Worm (Caenorhabditis elegans): Measurements from ENCODE around the gene nmur-3.

Gene nmur-3

DNA sequence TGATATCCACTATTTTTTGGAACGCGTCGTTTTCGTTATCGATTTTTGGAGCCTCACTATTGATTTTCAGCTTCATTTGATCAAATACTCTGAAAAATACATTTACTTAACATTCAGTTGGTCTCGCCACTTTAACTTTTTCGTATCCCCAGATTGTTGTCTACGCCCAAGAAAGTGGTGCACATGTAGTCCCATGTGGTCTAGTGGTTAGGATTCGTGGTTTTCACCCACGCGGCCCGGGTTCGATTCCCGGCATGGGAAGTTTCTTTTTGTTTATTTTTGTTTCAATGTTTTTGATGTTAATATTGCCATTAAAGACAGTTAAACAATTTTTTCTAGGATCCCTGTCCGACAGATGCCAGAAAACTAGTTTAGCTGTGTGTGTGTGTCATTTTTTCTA lies 22.2 kb upstream of the nmur-3 start (continued):
- TF ChIP-seq unc-86 (tag; optimal IDR thresholded peaks at IDR 0.05) (peak; percentile 66), T23F11.4 (GFP tag; optimal IDR thresholded peaks at IDR 0.05) (peak; percentile 48), pag-3 (tag; optimal IDR thresholded peaks at IDR 0.05; ENCODE audit: borderline replicate concordance) (no peak), hlh-15 (tag; optimal IDR thresholded peaks at IDR 0.05) (no peak), fax-1 (tag; optimal IDR thresholded peaks at IDR 0.05) (peak; percentile 39), sox-2 (GFP tag; IDR thresholded peaks at IDR 0.05) (peak; percentile 81), elt-2 (tag; optimal IDR thresholded peaks at IDR 0.05) (peak; percentile 61), ahr-1 (tag; optimal IDR thresholded peaks at IDR 0.05) (peak; percentile 32), ets-4 (tag; optimal IDR thresholded peaks at IDR 0.05) (no peak), gmeb-2 (tag; optimal IDR thresholded peaks at IDR 0.05) (peak; percentile 74), nhr-232 (tag; optimal IDR thresholded peaks at IDR 0.05) (peak; percentile 62), ref-2 (tag; optimal IDR thresholded peaks at IDR 0.05) (peak; percentile 58), rnt-1 (tag; optimal IDR thresholded peaks at IDR 0.05) (peak; percentile 36), dmd-4 (tag; optimal IDR thresholded peaks at IDR 0.05; ENCODE audit: borderline replicate concordance) (no peak), ceh-30 (tag; optimal IDR thresholded peaks at IDR 0.05) (no peak), pha-2 (tag; optimal IDR thresholded peaks at IDR 0.05) (no peak), ceh-31 (tag; optimal IDR thresholded peaks at IDR 0.05) (peak; percentile 11), zip-5 (tag; optimal IDR thresholded peaks at IDR 0.05) (no peak), tbx-2 (tag; optimal IDR thresholded peaks at IDR 0.05) (no peak), ceh-2 (tag; optimal IDR thresholded peaks at IDR 0.05) (peak; percentile 30), unc-3 (GFP tag; conservative IDR thresholded peaks at IDR 0.05) (peak; percentile 84; the same call in 1 of the 2 replicates), unc-3 (tag; optimal IDR thresholded peaks at IDR 0.05) (peak; percentile 58), C08G9.2 (tag; optimal IDR thresholded peaks at IDR 0.05) (peak; percentile 68), F13H6.1 (tag; optimal IDR thresholded peaks at IDR 0.05) (no peak), ceh-9 (tag; optimal IDR thresholded peaks at IDR 0.05) (no peak), ztf-16 (tag; optimal IDR thresholded peaks at IDR 0.05) (peak; percentile 62), pha-4 (tag; optimal IDR thresholded peaks at IDR 0.05) (no peak), ceh-22 (tag; optimal IDR thresholded peaks at IDR 0.05) (no peak), hlh-6 (tag; optimal IDR thresholded peaks at IDR 0.05) (peak; percentile 91), lin-11 (tag; optimal IDR thresholded peaks at IDR 0.05) (peak; percentile 50)

- TF ChIP-seq ceh-9 (tag; optimal IDR thresholded peaks at IDR 0.05) (no peak), ceh-24 (tag; optimal IDR thresholded peaks at IDR 0.05) (no peak), pat-9 (tag; optimal IDR thresholded peaks at IDR 0.05) (no peak), ceh-2 (tag; optimal IDR thresholded peaks at IDR 0.05) (no peak), tbx-2 (tag; optimal IDR thresholded peaks at IDR 0.05) (no peak), pha-4 (tag; optimal IDR thresholded peaks at IDR 0.05) (no peak), ama-1 (optimal IDR thresholded peaks at IDR 0.05) (no peak), nfya-1 (tag; optimal IDR thresholded peaks at IDR 0.05) (peak; percentile 7), lin-11 (tag; optimal IDR thresholded peaks at IDR 0.05) (peak; percentile 4), hlh-13 (GFP tag; optimal IDR thresholded peaks at IDR 0.05) (no peak), hlh-30 (tag; optimal IDR thresholded peaks at IDR 0.05; ENCODE audit: insufficient read depth) (no peak), elt-2 (tag; optimal IDR thresholded peaks at IDR 0.05) (peak; percentile 15), pha-2 (tag; optimal IDR thresholded peaks at IDR 0.05) (no peak), sdc-2 (tag; optimal IDR thresholded peaks at IDR 0.05) (no peak), K09A11.1 (tag; optimal IDR thresholded peaks at IDR 0.05; ENCODE audit: insufficient read depth) (no peak), zip-5 (tag; optimal IDR thresholded peaks at IDR 0.05) (no peak), ztf-16 (tag; optimal IDR thresholded peaks at IDR 0.05) (no peak), nhr-11 (tag; optimal IDR thresholded peaks at IDR 0.05) (no peak), ets-4 (tag; optimal IDR thresholded peaks at IDR 0.05) (no peak), ceh-34 (tag; optimal IDR thresholded peaks at IDR 0.05) (peak; percentile 8), che-1 (tag; optimal IDR thresholded peaks at IDR 0.05) (peak; percentile 21), ceh-6 (GFP tag; optimal IDR thresholded peaks at IDR 0.05) (peak; percentile 8), syd-9 (tag; optimal IDR thresholded peaks at IDR 0.05) (no peak), hlh-6 (tag; optimal IDR thresholded peaks at IDR 0.05) (no peak), dve-1 (tag; optimal IDR thresholded peaks at IDR 0.05) (no peak)
Measured at ce11 chrX:4444843-4445242, 21.5 kb upstream of the nmur-3 start.
